Worm (Caenorhabditis elegans) whole organism, early embryonic: ENCODE data around the gene ZC53.2.
A peak's percentile ranks its signal among the peaks of the same experiment; 100 is the strongest.

Experiments used
- B0310.2 ChIP-seq: sonication (generic microtip); optimal IDR thresholded peaks from 2 replicates; lab custom pipeline; 2016; ENCODE audit warnings: mild to moderate bottlenecking, missing genetic modification characterization, missing compliant biosample characterization
- F13C5.2 ChIP-seq: sonication (generic microtip); optimal IDR thresholded peaks from 2 replicates; lab custom pipeline; 2017; ENCODE audit warnings: mild to moderate bottlenecking, missing genetic modification characterization, inconsistent platforms, missing compliant biosample characterization
- aly-1 ChIP-seq: sonication (generic microtip); optimal IDR thresholded peaks from 2 replicates; lab custom pipeline; 2016; ENCODE audit warnings: missing genetic modification characterization, missing compliant biosample characterization
- ama-1 ChIP-seq: fragments of 150-350 bp; optimal IDR thresholded peaks from 2 replicates; lab custom pipeline; 2014
- ceh-13 ChIP-seq: fragments of 200-800 bp; sonication (Bioruptor generic); optimal IDR thresholded peaks from 2 replicates; lab custom pipeline; 2018; ENCODE audit warnings: mild to moderate bottlenecking, missing genetic modification characterization, missing compliant biosample characterization
- ceh-36 ChIP-seq: sonication (generic microtip); optimal IDR thresholded peaks from 2 replicates; lab custom pipeline; 2016; ENCODE audit warnings: missing genetic modification characterization, inconsistent platforms, missing compliant biosample characterization
- ets-7 ChIP-seq: sonication (generic microtip); optimal IDR thresholded peaks from 2 replicates; lab custom pipeline; 2016; ENCODE audit warnings: missing genotype, missing genetic modification characterization, missing compliant biosample characterization
- flt-1 ChIP-seq: fragments of 200-800 bp; sonication (Bioruptor generic); IDR thresholded peaks from 2 replicates; pipeline ENCODE4 v1.3.6; 2022; ENCODE audit warnings: missing genetic modification characterization, missing compliant biosample characterization
- hmbx-1 ChIP-seq: sonication (generic microtip); optimal IDR thresholded peaks from 2 replicates; lab custom pipeline; 2016; ENCODE audit warnings: mild to moderate bottlenecking, missing genetic modification characterization, missing compliant biosample characterization
- hmg-4 ChIP-seq: fragments of 200-800 bp; sonication (Bioruptor generic); optimal IDR thresholded peaks from 2 replicates; lab custom pipeline; 2018; ENCODE audit warnings: mild to moderate bottlenecking, missing genetic modification characterization, missing compliant biosample characterization
- hnd-1 ChIP-seq: sonication (generic microtip); optimal IDR thresholded peaks from 2 replicates; lab custom pipeline; 2016; ENCODE audit warnings: missing genetic modification characterization, missing compliant biosample characterization
- pes-1 ChIP-seq: fragments of 200-800 bp; sonication (Bioruptor generic); IDR thresholded peaks from 2 replicates; pipeline ENCODE4 v1.3.6; 2022; ENCODE audit warnings: missing genetic modification reagents, missing genetic modification characterization, missing compliant biosample characterization
- scrt-1 ChIP-seq: fragments of 200-800 bp; sonication (Bioruptor generic); IDR thresholded peaks from 2 replicates; pipeline ENCODE4 v1.3.6; 2022; ENCODE audit warnings: missing genetic modification characterization, missing compliant biosample characterization
- sea-1 ChIP-seq: fragments of 200-800 bp; sonication (Bioruptor generic); conservative IDR thresholded peaks from 2 replicates; pipeline ENCODE4 v1.3.6; 2022; ENCODE audit warnings: missing genetic modification characterization, missing compliant biosample characterization
- tbx-11 ChIP-seq: fragments of 200-800 bp; sonication (Bioruptor generic); IDR thresholded peaks from 2 replicates; pipeline ENCODE4 v1.3.6; 2022; ENCODE audit warnings: missing genetic modification characterization, missing compliant biosample characterization
- tbx-37 ChIP-seq: fragments of 200-800 bp; sonication (Bioruptor generic); conservative IDR thresholded peaks from 2 replicates; pipeline ENCODE4 v1.3.6; 2022; ENCODE audit warnings: missing genetic modification reagents, missing genetic modification characterization, missing compliant biosample characterization
- tra-4 ChIP-seq: sonication (generic microtip); optimal IDR thresholded peaks from 2 replicates; lab custom pipeline; 2017; ENCODE audit warnings: missing genetic modification characterization, missing compliant biosample characterization

The ZC53.2 gene

DNA sequence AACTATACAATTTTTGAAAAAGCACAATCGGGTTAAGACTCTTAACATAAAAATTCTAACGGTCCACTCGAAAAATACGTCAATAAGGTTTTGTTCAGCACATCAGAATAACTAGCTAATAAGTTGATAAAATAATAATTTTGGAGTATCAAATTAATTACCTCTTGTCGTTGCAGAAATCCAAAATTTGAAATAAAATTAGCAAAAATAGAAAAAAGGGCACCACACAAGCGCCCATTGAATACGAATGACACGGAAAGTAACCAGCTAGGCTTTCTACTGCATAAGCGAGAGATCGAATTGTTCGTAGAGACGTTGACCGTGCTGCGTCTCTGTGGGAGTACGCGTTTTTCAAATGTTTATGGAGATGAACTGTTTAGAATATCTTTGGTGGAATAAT lies 35.0 kb upstream of the ZC53.2 start:
- TF ChIP-seq aly-1 (tag; lab: Kevin White, UChicago) (no peak), F13C5.2 (tag; lab: Kevin White, UChicago) (no peak), tbx-37 (GFP tag; lab: Robert Waterston, UW) (no peak), ceh-36 (tag; lab: Kevin White, UChicago) (no peak), sea-1 (no peak), flt-1 (GFP tag; lab: Robert Waterston, UW) (no peak), hmg-4 (GFP tag; lab: Kevin White, UChicago) (no peak), B0310.2 (tag; lab: Kevin White, UChicago) (no peak), hmbx-1 (tag; lab: Kevin White, UChicago) (no peak), ets-7 (tag; lab: Kevin White, UChicago) (no peak), hnd-1 (tag; lab: Kevin White, UChicago) (no peak), ceh-13 (no peak), ama-1 (no peak), pes-1 (no peak), tra-4 (tag; lab: Kevin White, UChicago) (no peak), scrt-1 (no peak), tbx-11 (GFP tag; lab: Robert Waterston, UW) (no peak)

DNA sequence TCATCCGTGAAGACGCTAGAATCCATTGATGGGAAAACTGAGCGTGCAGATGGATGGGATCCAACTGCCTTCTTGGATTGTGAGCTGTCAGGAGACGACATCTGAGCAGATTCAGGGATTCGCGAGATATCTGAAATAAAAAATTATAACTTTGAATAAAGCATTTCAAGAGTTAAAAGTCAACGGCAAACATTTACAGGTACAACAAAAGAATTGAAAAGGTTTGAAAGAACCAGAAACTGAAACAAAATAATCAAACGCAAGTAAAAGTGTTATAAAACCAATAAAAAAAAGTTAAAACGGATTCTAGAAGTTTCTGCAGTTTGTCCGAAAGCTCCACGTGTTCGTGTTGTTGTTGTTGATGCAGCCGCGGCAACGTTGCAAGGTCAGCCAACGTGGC lies 15.8 kb upstream of the ZC53.2 start, which contains the start of gene Y59E1A.4:
TSS of gene Y59E1A.4 (minus strand) at position 101 of the 400 bp plus-strand sequence.
- TF ChIP-seq hmg-4 (GFP tag; lab: Kevin White, UChicago) (no peak), B0310.2 (tag; lab: Kevin White, UChicago) (no peak), pes-1 (no peak), sea-1 (no peak), ama-1 (no peak), tbx-11 (GFP tag; lab: Robert Waterston, UW) (no peak), flt-1 (GFP tag; lab: Robert Waterston, UW) (no peak), tbx-37 (GFP tag; lab: Robert Waterston, UW) (no peak), ets-7 (tag; lab: Kevin White, UChicago) (no peak), ceh-13 (no peak), tra-4 (tag; lab: Kevin White, UChicago) (no peak), aly-1 (tag; lab: Kevin White, UChicago) (no peak), scrt-1 (no peak), hnd-1 (tag; lab: Kevin White, UChicago) (no peak), hmbx-1 (tag; lab: Kevin White, UChicago) (no peak), ceh-36 (tag; lab: Kevin White, UChicago) (no peak), F13C5.2 (tag; lab: Kevin White, UChicago) (no peak)

DNA sequence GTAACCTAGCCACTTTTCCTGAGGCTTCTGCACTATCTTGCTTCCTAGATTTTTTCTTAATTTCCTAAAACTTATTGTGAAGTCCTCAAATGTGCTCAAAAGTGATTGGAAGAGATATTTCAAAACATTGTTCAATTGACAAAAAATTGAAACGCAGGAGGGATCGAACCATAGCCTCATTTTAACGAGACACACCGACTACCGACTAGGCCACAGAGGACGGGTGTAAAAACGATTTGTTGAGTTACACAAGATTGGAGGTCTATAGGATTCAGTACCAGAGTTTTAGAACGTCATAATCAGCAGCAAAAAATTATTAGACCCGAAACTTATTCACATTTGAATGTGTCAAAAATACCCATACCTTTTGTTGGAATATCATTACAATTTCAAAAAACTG lies 15.2 kb upstream of the ZC53.2 start:
- TF ChIP-seq scrt-1 (no peak), flt-1 (GFP tag; lab: Robert Waterston, UW) (0 out of 2 replicates have a peak, but pooled peaks have one; percentile 8), tbx-37 (GFP tag; lab: Robert Waterston, UW) (no peak), ets-7 (tag; lab: Kevin White, UChicago) (no peak), pes-1 (peak; percentile 34; the same call in 1 of the 2 replicates)

DNA sequence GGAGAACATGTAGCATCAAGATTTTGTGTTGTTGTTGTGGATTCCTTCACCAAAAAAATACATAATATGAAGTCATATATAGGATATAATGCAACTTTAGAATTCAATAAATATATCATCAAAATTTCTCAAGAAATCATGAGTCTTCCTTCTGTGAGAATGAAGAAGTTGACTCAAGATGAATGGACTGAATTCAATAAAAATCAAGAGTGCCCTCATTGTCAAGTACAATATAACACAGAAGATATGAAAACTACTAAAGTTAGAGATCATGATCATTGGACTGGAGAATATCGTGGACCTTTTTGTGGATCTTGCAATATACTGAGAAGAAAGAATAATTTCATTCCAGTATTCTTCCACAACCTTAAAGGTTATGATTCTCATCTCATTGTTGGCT lies 11.4 kb upstream of the ZC53.2 start:
- TF ChIP-seq tra-4 (tag; lab: Kevin White, UChicago) (no peak), pes-1 (no peak), F13C5.2 (tag; lab: Kevin White, UChicago) (no peak), hmbx-1 (tag; lab: Kevin White, UChicago) (no peak), scrt-1 (no peak), hmg-4 (GFP tag; lab: Kevin White, UChicago) (no peak), tbx-37 (GFP tag; lab: Robert Waterston, UW) (no peak)

DNA sequence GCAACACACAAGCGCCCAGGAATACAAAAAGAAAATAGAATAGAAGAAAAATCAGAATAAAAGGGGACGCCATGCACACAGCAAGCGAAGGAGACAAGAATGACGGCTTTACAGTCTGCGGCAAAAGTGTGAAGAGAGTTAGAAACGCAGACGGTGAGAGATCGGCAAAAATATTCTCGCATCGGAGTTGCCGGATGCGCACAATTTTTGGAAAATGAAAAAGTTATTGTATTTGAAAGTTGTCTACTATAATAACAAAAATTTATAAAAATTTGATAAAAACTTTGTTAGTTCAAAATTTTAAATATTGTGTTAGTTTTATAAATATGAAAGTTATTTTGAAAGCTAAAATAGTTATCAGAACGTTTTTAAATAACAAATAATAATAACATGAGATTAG lies 1.7 kb downstream of the ZC53.2 start, which contains the start of gene ZC53.22:
TSS of gene ZC53.22 (minus strand) at position 101 of the 400 bp plus-strand sequence.
- TF ChIP-seq ama-1 (no peak), tbx-37 (GFP tag; lab: Robert Waterston, UW) (no peak), aly-1 (tag; lab: Kevin White, UChicago) (no peak), hmbx-1 (tag; lab: Kevin White, UChicago) (no peak), flt-1 (GFP tag; lab: Robert Waterston, UW) (no peak), F13C5.2 (tag; lab: Kevin White, UChicago) (no peak), ceh-36 (tag; lab: Kevin White, UChicago) (no peak), B0310.2 (tag; lab: Kevin White, UChicago) (no peak), tra-4 (tag; lab: Kevin White, UChicago) (no peak), ets-7 (tag; lab: Kevin White, UChicago) (no peak), hnd-1 (tag; lab: Kevin White, UChicago) (no peak), ceh-13 (no peak)

DNA sequence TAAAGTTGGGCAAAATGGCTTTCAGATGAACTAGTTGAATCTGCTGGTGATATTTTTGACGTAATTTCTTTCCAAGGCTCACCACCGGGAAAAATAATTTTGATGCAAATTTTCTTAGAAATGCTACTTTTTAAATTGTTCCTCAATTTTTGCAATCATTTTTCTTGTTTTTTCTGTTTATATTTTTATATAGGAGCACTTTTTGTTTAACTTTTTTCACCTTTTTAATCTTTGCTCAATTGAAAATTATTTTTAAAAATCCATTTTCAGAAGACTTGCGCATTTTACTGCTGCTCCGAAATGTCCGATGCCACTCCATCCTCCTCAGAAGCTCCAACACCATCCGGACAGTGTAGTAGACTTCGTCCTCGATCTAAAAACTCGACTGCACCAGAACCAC lies 6.9 kb downstream of the ZC53.2 start, which contains the start of gene dot-1.5:
TSS of gene dot-1.5 (plus strand) at position 301 of the 400 bp plus-strand sequence.
- TF ChIP-seq F13C5.2 (tag; lab: Kevin White, UChicago) (no peak), tra-4 (tag; lab: Kevin White, UChicago) (no peak), B0310.2 (tag; lab: Kevin White, UChicago) (no peak), sea-1 (no peak), flt-1 (GFP tag; lab: Robert Waterston, UW) (no peak), tbx-37 (GFP tag; lab: Robert Waterston, UW) (no peak), ets-7 (tag; lab: Kevin White, UChicago) (no peak), scrt-1 (no peak), hmg-4 (GFP tag; lab: Kevin White, UChicago) (no peak), hmbx-1 (tag; lab: Kevin White, UChicago) (no peak), pes-1 (no peak)

DNA sequence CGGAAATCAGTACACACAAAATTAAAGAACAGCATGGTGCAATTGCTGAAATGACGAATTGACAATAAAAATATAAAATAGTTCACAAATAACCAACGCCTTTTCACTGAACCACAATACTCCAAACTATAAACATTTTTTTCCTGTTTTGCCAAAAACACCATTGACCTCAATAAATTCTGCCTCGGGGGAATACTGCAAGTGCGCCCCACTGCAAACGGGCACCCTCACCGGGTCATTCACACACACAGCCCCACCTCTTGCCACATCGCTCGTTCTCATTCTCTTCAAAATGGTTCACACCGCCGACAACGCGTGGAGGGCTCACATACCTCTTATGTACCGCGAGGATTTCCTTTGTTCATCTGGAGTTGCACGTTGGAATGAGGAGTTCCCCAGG lies 9.0 kb downstream of the ZC53.2 start, which contains the start of gene rgs-9:
TSS of gene rgs-9 (plus strand) at position 237 of the 400 bp plus-strand sequence.
- TF ChIP-seq hnd-1 (tag; lab: Kevin White, UChicago), result no peak
- TF ChIP-seq tra-4 (tag; lab: Kevin White, UChicago), result no peak
- TF ChIP-seq pes-1, result no peak
- TF ChIP-seq ama-1, result no peak
- no peak for TF ChIP-seq F13C5.2 (tag; lab: Kevin White, UChicago)
- no peak for TF ChIP-seq tbx-37 (GFP tag; lab: Robert Waterston, UW)
